Worm (Caenorhabditis elegans) whole organism, midembryonic: ENCODE measurements around the gene Y47G7B.2.

Source experiments
- cog-1 ChIP-seq: sonication (generic microtip); optimal IDR thresholded peaks from 2 replicates; lab custom pipeline; 2016; ENCODE audit warnings: missing genetic modification characterization, missing compliant biosample characterization
- flt-1 ChIP-seq: fragments of 200-800 bp; sonication (Bioruptor generic); IDR thresholded peaks from 2 replicates; pipeline ENCODE4 v1.3.6; 2022; ENCODE audit warnings: missing genetic modification characterization, missing compliant biosample characterization
- med-1 ChIP-seq: sonication (generic microtip); optimal IDR thresholded peaks from 2 replicates; lab custom pipeline; 2017; ENCODE audit warnings: missing genetic modification characterization, mild to moderate bottlenecking, missing compliant biosample characterization, antibody characterized with exemption, missing genetic modification reagents; ENCODE audit not compliant: insufficient read depth
- ref-1 ChIP-seq: fragments of 200-800 bp; sonication (Bioruptor generic); conservative IDR thresholded peaks from 2 replicates; pipeline ENCODE4 v1.3.6; 2022; ENCODE audit warnings: missing genetic modification reagents, missing genetic modification characterization, missing compliant biosample characterization
- tab-1 ChIP-seq: fragments of 200-800 bp; sonication (Bioruptor generic); IDR thresholded peaks from 2 replicates; pipeline ENCODE4 v1.3.6; 2022; ENCODE audit warnings: missing genetic modification characterization, missing compliant biosample characterization
- ztf-23 ChIP-seq: fragments of 200-800 bp; sonication (Bioruptor generic); IDR thresholded peaks from 2 replicates; pipeline ENCODE4 v1.3.6; 2022; ENCODE audit warnings: missing genetic modification reagents, missing genetic modification characterization, missing compliant biosample characterization
- ztf-29 ChIP-seq: fragments of 200-800 bp; sonication (Bioruptor generic); IDR thresholded peaks from 2 replicates; pipeline ENCODE4 v1.3.6; 2022; ENCODE audit warnings: missing genetic modification reagents, missing genetic modification characterization, missing compliant biosample characterization

- no peak for TF ChIP-seq flt-1
- TF ChIP-seq ref-1 (GFP tag; lab: Robert Waterston, UW), result no peak
- TF ChIP-seq cog-1, result no peak
- no peak for TF ChIP-seq ztf-29 (GFP tag; lab: Robert Waterston, UW)
- TF ChIP-seq ztf-23 (GFP tag; lab: Robert Waterston, UW), result no peak
- TF ChIP-seq tab-1 (GFP tag; lab: Robert Waterston, UW), result no peak
- no peak for TF ChIP-seq med-1
Observed at ce11 chrII:2725561-2725960, 17.7 kb upstream of the Y47G7B.2 start, which contains the start of the genes T05A8.11 and nep-2.
